Fruit fly (Drosophila melanogaster): ENCODE measurements around the gene CG33270.

Gene CG33270

dm6 chr3L:11578211-11578673 is at the start of gene CG33270:
TSS of gene CG33270 (minus strand) at chr3L:11578623.
- TF ChIP-seq Mrtf (GFP tag; IDR thresholded peaks at IDR 0.05) (peak; percentile 54; the same call in 1 of the 3 replicates), ci (GFP tag; IDR thresholded peaks at IDR 0.05) (no peak), Oaz (GFP tag; IDR thresholded peaks at IDR 0.05) (no peak), CG4617 (GFP tag; optimal IDR thresholded peaks at IDR 0.05; ENCODE audit: borderline replicate concordance) (no peak), wor (GFP tag; IDR thresholded peaks at IDR 0.05) (no peak), tin (GFP tag; optimal IDR thresholded peaks at IDR 0.05) (no peak), z (GFP tag; IDR thresholded peaks at IDR 0.05) (no peak), CG11247 (GFP tag; IDR thresholded peaks at IDR 0.05) (no peak), repo (GFP tag; optimal IDR thresholded peaks at IDR 0.05) (no peak), HmgZ (tag; optimal IDR thresholded peaks at IDR 0.05) (no peak), CG14667 (GFP tag; IDR thresholded peaks at IDR 0.05) (no peak), Deaf1 (tag; optimal IDR thresholded peaks at IDR 0.05) (no peak), Dp (GFP tag; optimal IDR thresholded peaks at IDR 0.05) (no peak), HLH3B (GFP tag; IDR thresholded peaks at IDR 0.05) (no peak), CG4360 (GFP tag; IDR thresholded peaks at IDR 0.05) (peak; percentile 67), esg (GFP tag; conservative IDR thresholded peaks at IDR 0.05) (no peak)

- TF ChIP-seq Opbp (GFP tag; IDR thresholded peaks at IDR 0.05; ENCODE audit: partially characterized antibody), result peak; percentile 97
- no peak for TF ChIP-seq HHEX (GFP tag; optimal IDR thresholded peaks at IDR 0.05)
- TF ChIP-seq Neu2 (GFP tag; optimal IDR thresholded peaks at IDR 0.05; ENCODE audit: borderline replicate concordance), result no peak
- no peak for TF ChIP-seq CG16779 (GFP tag; IDR thresholded peaks at IDR 0.05)
- peak; percentile 93 for TF ChIP-seq hb (GFP tag; IDR thresholded peaks at IDR 0.05; ENCODE audit: partially characterized antibody)
- TF ChIP-seq CG13624 (GFP tag; optimal IDR thresholded peaks at IDR 0.05), result no peak
- no peak for TF ChIP-seq fd3F (GFP tag; optimal IDR thresholded peaks at IDR 0.05)
- TF ChIP-seq CG8388 (GFP tag; optimal IDR thresholded peaks at IDR 0.05), result no peak
- TF ChIP-seq C15 (GFP tag; IDR thresholded peaks at IDR 0.05), result no peak
- TF ChIP-seq CG10366 (GFP tag; IDR thresholded peaks at IDR 0.05), result no peak
- TF ChIP-seq CG32767 (GFP tag; IDR thresholded peaks at IDR 0.05), result no peak
- peak; percentile 95 for TF ChIP-seq Dref (GFP tag; IDR thresholded peaks at IDR 0.05)
- no peak for TF ChIP-seq lab (GFP tag; optimal IDR thresholded peaks at IDR 0.05)
- no peak for TF ChIP-seq CG18262 (tag; optimal IDR thresholded peaks at IDR 0.05)
- no peak for TF ChIP-seq Adf1 (GFP tag; IDR thresholded peaks at IDR 0.05)
- no peak for TF ChIP-seq CG9437 (GFP tag; optimal IDR thresholded peaks at IDR 0.05)
- no peak; the same call in 1 of the 2 replicates for TF ChIP-seq NFAT (GFP tag; IDR thresholded peaks at IDR 0.05)
- TF ChIP-seq Abd-B (GFP tag; optimal IDR thresholded peaks at IDR 0.05), result no peak
- no peak for TF ChIP-seq cg (GFP tag; optimal IDR thresholded peaks at IDR 0.05)
- TF ChIP-seq CG16863 (GFP tag; optimal IDR thresholded peaks at IDR 0.05), result no peak
- no peak for TF ChIP-seq eve (GFP tag; optimal IDR thresholded peaks at IDR 0.05)
- no peak for TF ChIP-seq bowl (GFP tag; IDR thresholded peaks at IDR 0.05)
- TF ChIP-seq CG31224 (GFP tag; IDR thresholded peaks at IDR 0.05), result no peak
- TF ChIP-seq crp (GFP tag; optimal IDR thresholded peaks at IDR 0.05), result no peak
- no peak for TF ChIP-seq Elba2 (GFP tag; optimal IDR thresholded peaks at IDR 0.05)
- peak; percentile 35 for TF ChIP-seq lilli (GFP tag; optimal IDR thresholded peaks at IDR 0.05)
- no peak for TF ChIP-seq CG1647 (GFP tag; optimal IDR thresholded peaks at IDR 0.05)
- TF ChIP-seq CG4617 (GFP tag; optimal IDR thresholded peaks at IDR 0.05; ENCODE audit: borderline replicate concordance), result peak; percentile 41
- peak; percentile 91 for TF ChIP-seq BEAF-32 (GFP tag; optimal IDR thresholded peaks at IDR 0.05)
- peak; percentile 30; the same call in 1 of the 3 replicates for TF ChIP-seq Dbx (GFP tag; IDR thresholded peaks at IDR 0.05)
- peak; percentile 97; the same call in 1 of the 2 replicates for TF ChIP-seq CG42726 (GFP tag; IDR thresholded peaks at IDR 0.05; ENCODE audit: partially characterized antibody)
- no peak for TF ChIP-seq CG8359 (GFP tag; optimal IDR thresholded peaks at IDR 0.05; ENCODE audit: borderline replicate concordance)
- TF ChIP-seq CG3065 (GFP tag; optimal IDR thresholded peaks at IDR 0.05), result no peak
- no peak for TF ChIP-seq toy (GFP tag; IDR thresholded peaks at IDR 0.05)
- no peak for TF ChIP-seq CG10274 (GFP tag; optimal IDR thresholded peaks at IDR 0.05)
Measured at dm6 chr3L:11627819-11628483, 49.5 kb upstream of the CG33270 start, which contains the start of gene Apt1. TSS of gene Apt1 (plus strand) at chr3L:11628037.

Data from whole organism, embryonic.